Fruit fly (Drosophila melanogaster): Measurements from ENCODE around the gene CG11977.

Gene CG11977

DNA sequence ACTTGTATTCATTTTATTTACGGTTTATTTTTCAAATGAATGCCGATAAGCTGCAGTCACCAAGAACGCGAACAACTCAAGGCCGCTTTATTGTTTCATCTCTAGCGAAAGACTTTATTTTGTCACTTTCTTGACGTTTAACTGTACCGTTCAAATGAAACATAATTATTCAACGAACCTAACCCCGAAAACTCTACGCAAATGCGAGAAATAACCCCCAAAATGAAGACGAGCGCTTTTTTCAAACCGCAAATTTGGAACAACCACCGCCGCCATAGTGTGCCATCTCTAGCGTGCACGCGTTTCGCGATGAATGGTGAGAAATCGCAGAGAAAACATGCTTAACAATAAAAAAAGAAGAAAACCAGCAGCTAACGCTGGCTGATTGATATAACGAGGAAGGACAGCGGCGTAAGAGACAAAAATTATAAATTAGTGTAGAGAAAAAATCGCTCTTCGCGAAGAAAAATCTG lies 12.9 kb upstream of the CG11977 start, which contains the start of gene CG11970 (continued):
- TF ChIP-seq fd64A (GFP tag; optimal IDR thresholded peaks at IDR 0.05) (no peak), nmo (GFP tag; optimal IDR thresholded peaks at IDR 0.05) (peak; percentile 58), sens (GFP tag) (peak; percentile 84), Sox100B (GFP tag; optimal IDR thresholded peaks at IDR 0.05) (no peak), Opbp (GFP tag; IDR thresholded peaks at IDR 0.05; ENCODE audit: partially characterized antibody) (peak; percentile 10; the same call in 1 of the 3 replicates), odd (GFP tag; optimal IDR thresholded peaks at IDR 0.05) (no peak), CG14050 (GFP tag; IDR thresholded peaks at IDR 0.05) (0 out of 3 replicates have a peak, but pooled peaks have one; percentile 10), CG16815 (GFP tag; optimal IDR thresholded peaks at IDR 0.05) (no peak), Antp (GFP tag; optimal IDR thresholded peaks at IDR 0.05) (peak; percentile 45), dmrt99B (tag; optimal IDR thresholded peaks at IDR 0.05) (no peak), trem (tag; optimal IDR thresholded peaks at IDR 0.05) (peak; percentile 13), Ptx1 (GFP tag; IDR thresholded peaks at IDR 0.05) (peak; percentile 49), ftz-f1 (GFP tag; optimal IDR thresholded peaks at IDR 0.05) (peak; percentile 97), CG8290 (GFP tag; optimal IDR thresholded peaks at IDR 0.05) (no peak), CG8290 (tag; optimal IDR thresholded peaks at IDR 0.05) (no peak), CG4360 (GFP tag; IDR thresholded peaks at IDR 0.05) (no peak), CG11695 (GFP tag; IDR thresholded peaks at IDR 0.05) (no peak), CG13287 (GFP tag; IDR thresholded peaks at IDR 0.05; ENCODE audit: partially characterized antibody) (peak; percentile 63), CG7839 (tag; optimal IDR thresholded peaks at IDR 0.05) (no peak), cas (GFP tag; IDR thresholded peaks at IDR 0.05) (no peak), hth (optimal IDR thresholded peaks at IDR 0.05) (no peak), ara (GFP tag; IDR thresholded peaks at IDR 0.05) (0 out of 2 replicates have a peak, but pooled peaks have one; percentile 39), CG14965 (GFP tag; optimal IDR thresholded peaks at IDR 0.05; ENCODE audit: borderline replicate concordance) (no peak), grau (tag; optimal IDR thresholded peaks at IDR 0.05) (peak; percentile 46), CG6765 (GFP tag; optimal IDR thresholded peaks at IDR 0.05) (no peak), Hr51 (GFP tag; optimal IDR thresholded peaks at IDR 0.05) (peak in 1 of 2 experiments; percentile 43), tna (GFP tag; IDR thresholded peaks at IDR 0.05; ENCODE audit: partially characterized antibody) (no peak), CG14860 (GFP tag; IDR thresholded peaks at IDR 0.05; ENCODE audit: partially characterized antibody) (peak; percentile 26; the same call in 1 of the 3 replicates), CG18262 (tag; optimal IDR thresholded peaks at IDR 0.05) (peak; percentile 37), CG5953 (GFP tag; IDR thresholded peaks at IDR 0.05) (0 out of 2 replicates have a peak, but pooled peaks have one; percentile 33), Xbp1 (GFP tag; optimal IDR thresholded peaks at IDR 0.05) (peak; percentile 9), wek (GFP tag; optimal IDR thresholded peaks at IDR 0.05) (no peak), CG4328 (GFP tag; optimal IDR thresholded peaks at IDR 0.05) (peak; percentile 21), crc (GFP tag; optimal IDR thresholded peaks at IDR 0.05) (peak; percentile 26), CG31224 (GFP tag; IDR thresholded peaks at IDR 0.05) (no peak), twi (tag; optimal IDR thresholded peaks at IDR 0.05) (no peak), zfh1 (GFP tag; IDR thresholded peaks at IDR 0.05) (peak; percentile 56; the same call in 2 of the 3 replicates), stwl (tag; optimal IDR thresholded peaks at IDR 0.05) (peak; percentile 27), CG2889 (GFP tag; IDR thresholded peaks at IDR 0.05) (0 out of 3 replicates have a peak, but pooled peaks have one; percentile 30), CG30020 (tag; optimal IDR thresholded peaks at IDR 0.05) (peak; percentile 52), CkIIα-i1 (GFP tag; IDR thresholded peaks at IDR 0.05) (no peak), CG10543 (GFP tag; optimal IDR thresholded peaks at IDR 0.05) (peak; percentile 66), Oli (tag; optimal IDR thresholded peaks at IDR 0.05) (no peak), vnd (GFP tag; IDR thresholded peaks at IDR 0.05; ENCODE audit: partially characterized antibody) (0 out of 3 replicates have a peak, but pooled peaks have one; percentile 20), lilli (GFP tag; optimal IDR thresholded peaks at IDR 0.05) (peak; percentile 56), Sin3A (optimal IDR thresholded peaks at IDR 0.05) (peak; percentile 79), CG2678 (tag; optimal IDR thresholded peaks at IDR 0.05) (no peak), fd96Cb (tag; optimal IDR thresholded peaks at IDR 0.05) (no peak), gsb (GFP tag; IDR thresholded peaks at IDR 0.05) (no peak), CG6689 (GFP tag; IDR thresholded peaks at IDR 0.05) (peak; percentile 34; the same call in 1 of the 2 replicates), CG12942 (GFP tag; optimal IDR thresholded peaks at IDR 0.05) (no peak)
